Worm (Caenorhabditis elegans) whole organism, L2 larva: ENCODE data around the gene ZK930.6.

Source experiments
- F13H6.1 ChIP-seq: sonication (generic microtip); optimal IDR thresholded peaks from 2 replicates; lab custom pipeline; 2016; ENCODE audit warnings: missing genetic modification characterization, missing compliant biosample characterization
- R02D3.7 ChIP-seq: fragments of 150-350 bp; optimal IDR thresholded peaks from 2 replicates; lab custom pipeline; 2014; ENCODE audit warnings: missing biosample characterization, missing genetic modification characterization
- alr-1 ChIP-seq: fragments of 150-350 bp; optimal IDR thresholded peaks from 2 replicates; lab custom pipeline; 2014; ENCODE audit warnings: missing biosample characterization, missing genetic modification characterization
- ama-1 ChIP-seq: fragments of 150-350 bp; optimal IDR thresholded peaks from 2 replicates; lab custom pipeline; 2018; ENCODE audit warnings: inconsistent platforms
- mdl-1 ChIP-seq, 2 experiments: fragments of 150-350 bp in 1 of 2; sonication (generic microtip) in 1 of 2; optimal IDR thresholded peaks; 2 replicates each; lab custom pipeline; 2017; ENCODE audit warnings: missing biosample characterization in 2 of 2, missing genetic modification characterization in 2 of 2
- nhr-77 ChIP-seq: fragments of 150-350 bp; optimal IDR thresholded peaks from 2 replicates; lab custom pipeline; 2014; ENCODE audit warnings: missing biosample characterization, missing genetic modification characterization
- unc-55 ChIP-seq: fragments of 150-350 bp; sonication (generic microtip); optimal IDR thresholded peaks from 3 replicates; lab custom pipeline; 2014; ENCODE audit warnings: missing biosample characterization, missing genetic modification reagents, missing genetic modification characterization
- zag-1 ChIP-seq: fragments of 150-350 bp; optimal IDR thresholded peaks from 2 replicates; lab custom pipeline; 2014; ENCODE audit warnings: missing biosample characterization, missing genetic modification characterization
- ztf-11 ChIP-seq: sonication (generic microtip); optimal IDR thresholded peaks from 2 replicates; lab custom pipeline; 2017; ENCODE audit warnings: missing biosample characterization, missing genetic modification characterization
- ztf-4 ChIP-seq: fragments of 150-350 bp; optimal IDR thresholded peaks from 2 replicates; lab custom pipeline; 2014; ENCODE audit warnings: missing biosample characterization, missing genetic modification characterization

- TF ChIP-seq nhr-77 (tag; lab: Kevin White, UChicago): no peak
- TF ChIP-seq ama-1 (lab: Kevin White, UChicago): no peak
- TF ChIP-seq R02D3.7 (tag; lab: Kevin White, UChicago): no peak
- TF ChIP-seq alr-1 (tag; lab: Kevin White, UChicago): no peak
- no peak for TF ChIP-seq mdl-1 (tag; optimal IDR thresholded peaks at IDR 0.05; lab: Kevin White, UChicago)
- no peak for TF ChIP-seq ztf-4 (tag; lab: Kevin White, UChicago)
- TF ChIP-seq F13H6.1: no peak
- TF ChIP-seq unc-55 (GFP tag; lab: Kevin White, UChicago): no peak
- no peak for TF ChIP-seq ztf-11 (tag; lab: Kevin White, UChicago)
- TF ChIP-seq zag-1 (tag; lab: Kevin White, UChicago): no peak
Measured at ce11 chrII:11879784-11880183, 4.0 kb upstream of the ZK930.6 start.
